Fruit fly (Drosophila melanogaster) whole organism, embryonic: ENCODE results near the gene w.
A peak's percentile ranks its signal among the peaks of the same experiment; 100 is the strongest.

Experiments used
- Bgb ChIP-seq: fragments of 200-800 bp; sonication (Bioruptor generic); IDR thresholded peaks from 2 replicates; pipeline ENCODE4 v1.3.6; 2022; ENCODE audit warnings: missing biosample characterization, missing genetic modification characterization; ENCODE audit not compliant: partially characterized antibody
- CG10209 ChIP-seq: fragments of 200-800 bp; sonication (Bioruptor generic); optimal IDR thresholded peaks from 3 replicates; lab custom pipeline; 2017; ENCODE audit warnings: missing biosample characterization, mild to moderate bottlenecking, missing genetic modification characterization, missing genetic modification reagents
- CG11723 ChIP-seq: fragments of 200-800 bp; sonication (Bioruptor generic); optimal IDR thresholded peaks from 2 replicates; lab custom pipeline; 2017; ENCODE audit warnings: missing biosample characterization, mild to moderate bottlenecking, missing genetic modification characterization
- CG13287 ChIP-seq: fragments of 200-800 bp; sonication (Bioruptor generic); IDR thresholded peaks from 2 replicates; pipeline ENCODE4 v1.3.6; 2022; ENCODE audit warnings: missing biosample characterization, missing genetic modification characterization; ENCODE audit not compliant: partially characterized antibody
- CG14667 ChIP-seq: fragments of 200-800 bp; sonication (Bioruptor generic); IDR thresholded peaks from 2 replicates; pipeline ENCODE4 v1.3.6; 2022; ENCODE audit warnings: missing biosample characterization, missing genetic modification characterization
- CG14860 ChIP-seq: fragments of 200-800 bp; sonication (Bioruptor generic); IDR thresholded peaks from 3 replicates; pipeline ENCODE4 v1.3.6; 2022; ENCODE audit warnings: missing biosample characterization, missing genetic modification characterization; ENCODE audit not compliant: partially characterized antibody
- CG17829 ChIP-seq: fragments of 200-800 bp; optimal IDR thresholded peaks from 2 replicates; lab custom pipeline; 2019; ENCODE audit warnings: missing biosample characterization, mild to moderate bottlenecking, missing genetic modification characterization, moderate library complexity
- CG18619 ChIP-seq: fragments of 200-800 bp; sonication (Bioruptor generic); optimal IDR thresholded peaks from 3 replicates; lab custom pipeline; 2017; ENCODE audit warnings: missing biosample characterization, mild to moderate bottlenecking, missing genetic modification characterization
- CG2199 ChIP-seq: fragments of 200-800 bp; sonication (Bioruptor generic); IDR thresholded peaks from 3 replicates; pipeline ENCODE4 v1.3.6; 2022; ENCODE audit warnings: missing biosample characterization, missing genetic modification characterization
- CG30020 ChIP-seq: fragments of 200-800 bp; optimal IDR thresholded peaks from 2 replicates; lab custom pipeline; 2019; ENCODE audit warnings: missing biosample characterization, mild to moderate bottlenecking, missing genetic modification characterization, moderate library complexity
- CG31224 ChIP-seq: fragments of 200-800 bp; sonication (Bioruptor generic); IDR thresholded peaks from 2 replicates; pipeline ENCODE4 v1.3.6; 2022; ENCODE audit warnings: missing biosample characterization, missing genetic modification characterization
- CG34376 ChIP-seq: fragments of 200-800 bp; sonication (Bioruptor generic); optimal IDR thresholded peaks from 2 replicates; lab custom pipeline; 2018; ENCODE audit warnings: missing biosample characterization, mild to moderate bottlenecking, missing genetic modification characterization
- CG6272 ChIP-seq: fragments of 200-800 bp; sonication (Bioruptor generic); IDR thresholded peaks from 2 replicates; pipeline ENCODE4 v1.3.6; 2022; ENCODE audit warnings: missing biosample characterization, missing genetic modification characterization
- CG6683 ChIP-seq: fragments of 200-800 bp; sonication (Bioruptor generic); optimal IDR thresholded peaks from 2 replicates; lab custom pipeline; 2017; ENCODE audit warnings: missing biosample characterization, mild to moderate bottlenecking, missing genetic modification characterization, missing genetic modification reagents
- CG8359 ChIP-seq: fragments of 200-800 bp; sonication (Bioruptor generic); optimal IDR thresholded peaks from 2 replicates; lab custom pipeline; 2017; ENCODE audit warnings: missing biosample characterization, mild to moderate bottlenecking, missing genetic modification characterization, borderline replicate concordance
- CG9797 ChIP-seq: fragments of 200-800 bp; sonication (Bioruptor generic); optimal IDR thresholded peaks from 3 replicates; lab custom pipeline; 2018; ENCODE audit warnings: missing biosample characterization, mild to moderate bottlenecking, missing genetic modification characterization
- Doc3 ChIP-seq: fragments of 200-800 bp; sonication (Bioruptor generic); IDR thresholded peaks from 3 replicates; pipeline ENCODE4 v1.3.6; 2022; ENCODE audit warnings: missing biosample characterization, missing genetic modification characterization; ENCODE audit not compliant: partially characterized antibody
- Dref ChIP-seq: fragments of 200-800 bp; sonication (Bioruptor generic); IDR thresholded peaks from 2 replicates; pipeline ENCODE4 v1.3.6; 2022; ENCODE audit warnings: missing biosample characterization, missing genetic modification characterization
- Elba2 ChIP-seq: fragments of 200-800 bp; sonication (Bioruptor generic); optimal IDR thresholded peaks from 3 replicates; lab custom pipeline; 2016; ENCODE audit warnings: missing biosample characterization, missing genetic modification characterization
- Fer3 ChIP-seq: fragments of 200-800 bp; sonication (Bioruptor generic); optimal IDR thresholded peaks from 2 replicates; lab custom pipeline; 2018; ENCODE audit warnings: missing biosample characterization, mild to moderate bottlenecking, missing genetic modification characterization, moderate library complexity
- HmgD ChIP-seq: fragments of 200-800 bp; sonication (Bioruptor generic); optimal IDR thresholded peaks from 3 replicates; lab custom pipeline; 2016; ENCODE audit warnings: missing biosample characterization, missing genetic modification characterization
- HmgZ ChIP-seq: fragments of 200-800 bp; sonication (Bioruptor generic); optimal IDR thresholded peaks from 2 replicates; lab custom pipeline; 2018; ENCODE audit warnings: missing biosample characterization, mild to moderate bottlenecking, missing genetic modification characterization
- Lim3 ChIP-seq: fragments of 200-800 bp; sonication (Bioruptor generic); IDR thresholded peaks from 2 replicates; pipeline ENCODE4 v1.3.6; 2022; ENCODE audit warnings: missing biosample characterization, missing genetic modification characterization
- MESR4 ChIP-seq: fragments of 200-800 bp; sonication (Bioruptor generic); optimal IDR thresholded peaks from 2 replicates; lab custom pipeline; 2018; ENCODE audit warnings: missing biosample characterization, mild to moderate bottlenecking, missing genetic modification characterization, moderate library complexity
- NFAT ChIP-seq: fragments of 200-800 bp; sonication (Bioruptor generic); IDR thresholded peaks from 2 replicates; pipeline ENCODE4 v1.3.6; 2022; ENCODE audit warnings: missing biosample characterization, missing genetic modification characterization
- Rx ChIP-seq: fragments of 200-800 bp; sonication (Bioruptor generic); IDR thresholded peaks from 2 replicates; pipeline ENCODE4 v1.3.6; 2022; ENCODE audit warnings: missing biosample characterization, missing genetic modification characterization
- Six4 ChIP-seq: fragments of 200-800 bp; sonication (Bioruptor generic); optimal IDR thresholded peaks from 2 replicates; lab custom pipeline; 2016; ENCODE audit warnings: missing biosample characterization, missing genetic modification characterization
- Xrp1 ChIP-seq: fragments of 200-800 bp; sonication (Bioruptor generic); IDR thresholded peaks from 2 replicates; pipeline ENCODE4 v1.3.6; 2022; ENCODE audit warnings: missing biosample characterization, missing genetic modification characterization
- ac ChIP-seq: fragments of 200-800 bp; sonication (Bioruptor generic); optimal IDR thresholded peaks from 3 replicates; lab custom pipeline; 2017; ENCODE audit warnings: missing biosample characterization, mild to moderate bottlenecking, missing genetic modification characterization
- cad ChIP-seq: fragments of >200 bp; optimal IDR thresholded peaks from 2 replicates; lab custom pipeline; 2017; ENCODE audit warnings: missing biosample characterization, missing genetic modification characterization
- dan ChIP-seq: fragments of 200-800 bp; sonication (Bioruptor generic); IDR thresholded peaks from 2 replicates; pipeline ENCODE4 v1.3.6; 2022; ENCODE audit warnings: missing biosample characterization, missing genetic modification characterization
- dati ChIP-seq: fragments of 200-800 bp; sonication (Bioruptor generic); IDR thresholded peaks from 2 replicates; pipeline ENCODE4 v1.3.6; 2022; ENCODE audit warnings: missing biosample characterization, missing genetic modification characterization
- ems ChIP-seq: fragments of 200-800 bp; sonication (Bioruptor generic); optimal IDR thresholded peaks from 3 replicates; lab custom pipeline; 2016; ENCODE audit warnings: missing biosample characterization, missing genetic modification characterization
- exex ChIP-seq: fragments of 200-800 bp; sonication (Bioruptor generic); optimal IDR thresholded peaks from 4 replicates; lab custom pipeline; 2018; ENCODE audit warnings: missing biosample characterization, mild to moderate bottlenecking, missing genetic modification characterization, moderate library complexity
- gem ChIP-seq: fragments of 200-800 bp; sonication (Bioruptor generic); optimal IDR thresholded peaks from 2 replicates; lab custom pipeline; 2019; ENCODE audit warnings: missing biosample characterization, mild to moderate bottlenecking, missing genetic modification characterization, moderate library complexity
- gfzf ChIP-seq: fragments of 200-800 bp; sonication (Bioruptor generic); optimal IDR thresholded peaks from 2 replicates; lab custom pipeline; 2016; ENCODE audit warnings: missing biosample characterization, mild to moderate bottlenecking, missing genetic modification characterization, moderate library complexity
- gro ChIP-seq: fragments of 200-800 bp; sonication (Bioruptor generic); optimal IDR thresholded peaks from 2 replicates; lab custom pipeline; 2016; ENCODE audit warnings: missing biosample characterization, missing genetic modification characterization
- gsb ChIP-seq: fragments of 200-800 bp; sonication (Bioruptor generic); IDR thresholded peaks from 2 replicates; pipeline ENCODE4 v1.3.6; 2022; ENCODE audit warnings: missing biosample characterization, missing genetic modification characterization
- jigr1 ChIP-seq: fragments of 200-800 bp; sonication (Bioruptor generic); IDR thresholded peaks from 3 replicates; pipeline ENCODE4 v1.3.6; 2022; ENCODE audit warnings: missing biosample characterization, missing genetic modification characterization
- lab ChIP-seq: fragments of 200-800 bp; sonication (Bioruptor generic); optimal IDR thresholded peaks from 3 replicates; lab custom pipeline; 2017; ENCODE audit warnings: missing biosample characterization, missing genetic modification characterization, mild to moderate bottlenecking, moderate library complexity, missing genetic modification reagents
- nerfin-2 ChIP-seq: fragments of 200-800 bp; sonication (Bioruptor generic); IDR thresholded peaks from 2 replicates; pipeline ENCODE4 v1.3.6; 2022; ENCODE audit warnings: missing biosample characterization, missing genetic modification characterization; ENCODE audit not compliant: partially characterized antibody
- peb ChIP-seq: fragments of 200-800 bp; sonication (Bioruptor generic); IDR thresholded peaks from 2 replicates; pipeline ENCODE4 v1.3.6; 2022; ENCODE audit warnings: missing biosample characterization, missing genetic modification characterization
- pzg ChIP-seq: fragments of 200-800 bp; sonication (Bioruptor generic); optimal IDR thresholded peaks from 3 replicates; lab custom pipeline; 2018; ENCODE audit warnings: missing biosample characterization, mild to moderate bottlenecking, missing genetic modification characterization, moderate library complexity
- repo ChIP-seq: fragments of 200-800 bp; sonication (Bioruptor generic); optimal IDR thresholded peaks from 2 replicates; lab custom pipeline; 2016; ENCODE audit warnings: missing biosample characterization, missing genetic modification characterization
- sc ChIP-seq, 3 experiments: fragments of >200 bp in 2 of 3; fragments of 200-800 bp in 1 of 3; sonication (Bioruptor generic) in 1 of 3; optimal IDR thresholded peaks; 2 replicates in 2 of 3; 3 replicates in 1 of 3; lab custom pipeline; 2017; ENCODE audit warnings: mild to moderate bottlenecking in 1 of 3, missing biosample characterization in 1 of 3, missing genetic modification characterization in 1 of 3, missing genetic modification reagents in 1 of 3
- sens-2 ChIP-seq: fragments of 200-800 bp; sonication (Bioruptor generic); IDR thresholded peaks from 2 replicates; pipeline ENCODE4 v1.3.6; 2022; ENCODE audit warnings: missing biosample characterization, missing genetic modification characterization
- tna ChIP-seq: fragments of 200-800 bp; sonication (Bioruptor generic); IDR thresholded peaks from 2 replicates; pipeline ENCODE4 v1.3.6; 2022; ENCODE audit warnings: missing biosample characterization, missing genetic modification characterization; ENCODE audit not compliant: partially characterized antibody
- z ChIP-seq: fragments of 200-800 bp; sonication (Bioruptor generic); IDR thresholded peaks from 3 replicates; pipeline ENCODE4 v1.3.6; 2022; ENCODE audit warnings: missing biosample characterization, missing genetic modification characterization
- zen2 ChIP-seq: fragments of 200-800 bp; sonication (Bioruptor generic); IDR thresholded peaks from 3 replicates; pipeline ENCODE4 v1.3.6; 2022; ENCODE audit warnings: missing biosample characterization, missing genetic modification characterization; ENCODE audit not compliant: partially characterized antibody

The w gene

dm6 chrX:2787267-2787666, 9.0 kb downstream of the w start (continued):
- no peak for TF ChIP-seq sc (optimal IDR thresholded peaks at IDR 0.05; lab: Kevin White, UChicago)
- TF ChIP-seq sc (GFP tag; optimal IDR thresholded peaks at IDR 0.05; lab: Kevin White, UChicago) = peak; percentile 70
- peak; percentile 60 for TF ChIP-seq CG31224
- no peak for TF ChIP-seq dan (GFP tag; lab: Robert Waterston, UW)
- TF ChIP-seq ems (GFP tag; lab: Kevin White, UChicago) = peak; percentile 81
- peak; percentile 70 for TF ChIP-seq CG11723 (GFP tag; lab: Kevin White, UChicago)
- TF ChIP-seq sens-2 (GFP tag; lab: Robert Waterston, UW) = peak; percentile 28; the same call in 1 of the 2 replicates
- peak; percentile 58 for TF ChIP-seq repo
- peak; percentile 76 for TF ChIP-seq CG14667 (GFP tag; lab: Robert Waterston, UW)
- TF ChIP-seq jigr1 (GFP tag; lab: Robert Waterston, UW) = peak; percentile 79
- TF ChIP-seq peb (GFP tag; lab: Robert Waterston, UW) = peak; percentile 66; the same call in 1 of the 2 replicates
- TF ChIP-seq Bgb = no peak
- TF ChIP-seq gem = peak; percentile 93
- peak; percentile 56 for TF ChIP-seq Lim3 (GFP tag; lab: Robert Waterston, UW)
- peak; percentile 71 for TF ChIP-seq gsb (GFP tag; lab: Robert Waterston, UW)
- no peak for TF ChIP-seq CG2199 (GFP tag; lab: Robert Waterston, UW)
- TF ChIP-seq CG17829 (tag; lab: Kevin White, UChicago) = peak; percentile 84
- 0 out of 3 replicates have a peak, but pooled peaks have one; percentile 34 for TF ChIP-seq CG14860 (GFP tag; lab: Robert Waterston, UW)
- peak; percentile 82 for TF ChIP-seq Xrp1 (GFP tag; lab: Robert Waterston, UW)
- TF ChIP-seq CG8359 (GFP tag; lab: Kevin White, UChicago) = peak; percentile 62
- no peak for TF ChIP-seq exex (tag; lab: Kevin White, UChicago)
- peak; percentile 33 for TF ChIP-seq CG30020
- peak; percentile 84 for TF ChIP-seq Fer3 (tag; lab: Kevin White, UChicago)
- peak; percentile 51; the same call in 1 of the 2 replicates for TF ChIP-seq Rx
- no peak for TF ChIP-seq gfzf (GFP tag; lab: Kevin White, UChicago)
- TF ChIP-seq CG34376 (GFP tag; lab: Kevin White, UChicago) = no peak
- peak; percentile 73 for TF ChIP-seq CG6683
- TF ChIP-seq pzg (GFP tag; lab: Kevin White, UChicago) = no peak
- TF ChIP-seq nerfin-2 (GFP tag; lab: Robert Waterston, UW) = no peak
- peak; percentile 2 for TF ChIP-seq CG9797 (GFP tag; lab: Kevin White, UChicago)
- TF ChIP-seq HmgZ (tag; lab: Kevin White, UChicago) = peak; percentile 54
- peak; percentile 90 for TF ChIP-seq CG10209 (GFP tag; lab: Kevin White, UChicago)
- peak; percentile 87 for TF ChIP-seq CG18619 (GFP tag; lab: Kevin White, UChicago)
- TF ChIP-seq cad (GFP tag; lab: Kevin White, UChicago) = no peak
- 0 out of 2 replicates have a peak, but pooled peaks have one; percentile 18 for TF ChIP-seq CG6272 (GFP tag; lab: Robert Waterston, UW)
- no peak for TF ChIP-seq z (GFP tag; lab: Robert Waterston, UW)
- TF ChIP-seq Doc3 (GFP tag; lab: Robert Waterston, UW) = no peak
- TF ChIP-seq Dref (GFP tag; lab: Robert Waterston, UW) = no peak
- no peak for TF ChIP-seq CG13287 (GFP tag; lab: Robert Waterston, UW)
- TF ChIP-seq Six4 (GFP tag; lab: Kevin White, UChicago) = peak; percentile 80
- no peak for TF ChIP-seq tna (GFP tag; lab: Robert Waterston, UW)
- TF ChIP-seq MESR4 (GFP tag; lab: Kevin White, UChicago) = no peak
- TF ChIP-seq zen2 (GFP tag; lab: Robert Waterston, UW) = no peak
- TF ChIP-seq ac (GFP tag; lab: Kevin White, UChicago) = peak; percentile 22
- peak; percentile 37 for TF ChIP-seq gro
- peak; percentile 87 for TF ChIP-seq lab (GFP tag; lab: Kevin White, UChicago)
- TF ChIP-seq HmgD (GFP tag; lab: Kevin White, UChicago) = no peak
- peak; percentile 55; the same call in 1 of the 2 replicates for TF ChIP-seq NFAT
- 0 out of 2 replicates have a peak, but pooled peaks have one; percentile 24 for TF ChIP-seq dati (GFP tag; lab: Robert Waterston, UW)
- TF ChIP-seq Elba2 = no peak
